Fruit fly (Drosophila melanogaster): Measurements from ENCODE around the gene Spn28Dc.

Gene Spn28Dc

DNA sequence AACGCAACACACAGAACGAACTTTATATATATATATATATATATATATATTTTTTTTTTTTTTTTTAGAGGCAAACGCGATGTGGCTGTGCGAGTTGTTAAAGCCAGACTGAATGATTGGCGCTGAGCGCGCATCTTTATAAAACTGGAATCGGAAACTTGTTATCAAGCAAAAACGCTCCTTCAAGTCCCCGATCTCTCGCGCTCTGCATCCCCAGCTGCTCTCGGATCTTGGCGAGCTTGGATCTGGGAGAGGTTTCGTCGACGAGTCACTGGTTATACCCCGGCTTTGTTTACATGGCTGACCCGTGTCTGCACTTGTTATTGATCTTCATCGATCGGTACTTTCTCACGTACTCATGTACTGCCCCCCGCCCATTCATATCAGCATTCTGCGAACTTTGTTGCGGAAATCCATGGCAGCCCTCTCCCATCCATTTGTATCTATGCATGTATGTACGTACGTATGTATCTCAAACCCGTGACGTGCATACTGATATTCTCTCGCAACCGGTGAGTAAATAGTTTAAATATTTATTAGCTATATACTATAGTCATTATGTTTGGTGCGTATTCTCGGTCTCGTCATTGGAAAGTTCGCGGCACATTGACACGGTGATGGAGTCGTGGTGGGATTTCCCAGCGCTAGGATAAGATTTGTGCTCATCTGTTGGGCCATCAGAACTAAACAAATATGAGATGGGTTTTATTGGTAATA, at the start of gene Spn28Dc:
Spn28Dc (minus strand) TSS at position 51 of the 717 bp plus-strand sequence.
- TF ChIP-seq Hr96 (GFP tag; optimal IDR thresholded peaks at IDR 0.05), result no peak
- peak; percentile 8 for TF ChIP-seq Mnt (GFP tag; optimal IDR thresholded peaks at IDR 0.05)
- peak; percentile 89 for TF ChIP-seq cic (GFP tag; optimal IDR thresholded peaks at IDR 0.05)
- TF ChIP-seq tj (GFP tag; optimal IDR thresholded peaks at IDR 0.05), result peak; percentile 6
- no peak for TF ChIP-seq CG7101 (tag; optimal IDR thresholded peaks at IDR 0.05)
- peak; percentile 48 for TF ChIP-seq Crg-1 (GFP tag; optimal IDR thresholded peaks at IDR 0.05)
- TF ChIP-seq bab1 (GFP tag; optimal IDR thresholded peaks at IDR 0.05), result no peak
- TF ChIP-seq CG12768 (GFP tag; optimal IDR thresholded peaks at IDR 0.05), result peak; percentile 44

DNA sequence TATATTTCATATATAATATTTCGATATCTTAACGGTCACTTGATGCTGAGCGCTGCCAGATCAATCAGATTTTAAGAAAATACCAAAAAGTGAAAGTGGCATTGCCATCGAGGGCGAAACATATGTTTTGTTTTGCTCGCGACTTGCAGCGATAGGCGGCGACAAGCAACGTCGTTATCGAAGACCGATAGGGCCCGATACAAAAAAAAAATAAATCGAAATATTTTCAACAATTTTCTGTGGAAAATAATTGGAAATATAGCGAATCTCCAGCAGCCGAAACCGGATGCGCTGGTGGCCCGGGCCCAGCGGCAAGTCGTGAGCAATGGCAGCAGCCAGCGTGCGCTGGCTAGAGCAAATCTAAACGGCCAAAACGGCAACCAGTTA, 36.3 kb upstream of the Spn28Dc start, which contains the start of gene Megf8:
Megf8 (plus strand) TSS at position 190 of the 387 bp plus-strand sequence.
- no peak for TF ChIP-seq cnc (optimal IDR thresholded peaks at IDR 0.05)

DNA sequence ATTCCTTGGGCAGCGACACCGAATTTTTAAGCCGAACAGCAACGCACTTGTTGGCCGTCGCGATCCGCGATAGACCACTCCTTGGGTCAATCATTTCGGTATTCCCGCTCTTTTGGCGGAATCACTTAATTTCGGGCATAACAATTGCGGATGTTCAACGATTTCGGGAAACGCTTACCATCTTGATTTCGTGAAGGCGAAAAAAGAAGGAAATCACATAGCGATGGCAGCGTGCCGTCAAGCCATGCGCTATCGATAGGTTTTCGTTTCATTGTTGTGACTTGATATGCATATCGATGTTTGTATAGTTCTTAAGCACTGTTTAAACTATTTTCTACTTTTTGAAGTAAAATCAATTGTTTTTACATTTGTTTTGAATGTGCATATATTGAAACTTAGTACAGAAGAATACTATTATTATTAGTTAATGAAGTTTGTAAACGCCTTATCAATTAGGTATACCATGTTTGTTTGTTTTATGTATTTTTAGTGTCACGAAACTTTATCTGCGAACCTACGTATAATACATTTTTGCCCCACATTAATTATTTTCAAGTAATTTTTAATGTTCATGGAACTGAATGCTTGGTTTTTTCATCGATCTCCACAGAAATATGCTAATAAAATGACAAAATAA, 35.8 kb upstream of the Spn28Dc start, which contains the start of gene RpL36A:
RpL36A (minus strand) TSS at position 265 of the 637 bp plus-strand sequence.
- TF ChIP-seq toe (GFP tag; optimal IDR thresholded peaks at IDR 0.05) (no peak), Mnt (GFP tag; optimal IDR thresholded peaks at IDR 0.05) (peak; percentile 7), ovo (GFP tag; optimal IDR thresholded peaks at IDR 0.05) (peak; percentile 41), cnc (optimal IDR thresholded peaks at IDR 0.05) (no peak), CG11617 (GFP tag; optimal IDR thresholded peaks at IDR 0.05) (peak; percentile 65), Crg-1 (GFP tag; optimal IDR thresholded peaks at IDR 0.05) (peak; percentile 35), CG7045 (GFP tag; optimal IDR thresholded peaks at IDR 0.05) (no peak), CG5204 (GFP tag; optimal IDR thresholded peaks at IDR 0.05) (no peak), bab1 (GFP tag; optimal IDR thresholded peaks at IDR 0.05) (peak; percentile 71), CG1620 (GFP tag; optimal IDR thresholded peaks at IDR 0.05) (peak; percentile 70), CG7101 (tag; optimal IDR thresholded peaks at IDR 0.05) (peak; percentile 75), tj (GFP tag; optimal IDR thresholded peaks at IDR 0.05) (peak; percentile 1), pad (GFP tag; optimal IDR thresholded peaks at IDR 0.05) (no peak), Hr96 (GFP tag; optimal IDR thresholded peaks at IDR 0.05) (no peak), cic (GFP tag; optimal IDR thresholded peaks at IDR 0.05) (no peak), CG33017 (tag; optimal IDR thresholded peaks at IDR 0.05) (peak; percentile 40), CG14711 (tag; optimal IDR thresholded peaks at IDR 0.05) (peak; percentile 40)

DNA sequence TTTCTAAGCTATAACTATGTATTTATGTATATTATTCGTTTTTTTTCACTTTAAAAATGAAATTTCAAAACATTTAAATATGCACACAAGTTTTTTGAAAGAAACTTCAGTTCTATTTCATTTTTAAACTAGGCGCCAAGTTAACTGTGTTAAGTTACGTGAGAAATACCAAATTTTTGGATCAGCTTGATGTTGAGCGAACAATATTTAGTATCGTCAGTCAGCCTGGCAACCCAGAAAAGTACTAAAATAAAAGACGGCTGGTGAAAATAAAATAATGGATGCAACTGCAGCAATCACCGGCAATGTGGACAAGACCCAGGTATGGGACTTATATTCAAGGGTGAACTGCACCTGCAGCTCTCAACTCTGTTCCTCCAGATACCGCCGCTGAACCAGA, 33.9 kb upstream of the Spn28Dc start, which contains the start of gene CCDC53:
CCDC53 (plus strand) TSS at position 235 of the 400 bp plus-strand sequence.
- TF ChIP-seq CG14711 (tag; optimal IDR thresholded peaks at IDR 0.05) (peak; percentile 98), kay (GFP tag; ENCODE audit: borderline replicate concordance) (no peak), bab1 (GFP tag; optimal IDR thresholded peaks at IDR 0.05) (peak; percentile 33)

DNA sequence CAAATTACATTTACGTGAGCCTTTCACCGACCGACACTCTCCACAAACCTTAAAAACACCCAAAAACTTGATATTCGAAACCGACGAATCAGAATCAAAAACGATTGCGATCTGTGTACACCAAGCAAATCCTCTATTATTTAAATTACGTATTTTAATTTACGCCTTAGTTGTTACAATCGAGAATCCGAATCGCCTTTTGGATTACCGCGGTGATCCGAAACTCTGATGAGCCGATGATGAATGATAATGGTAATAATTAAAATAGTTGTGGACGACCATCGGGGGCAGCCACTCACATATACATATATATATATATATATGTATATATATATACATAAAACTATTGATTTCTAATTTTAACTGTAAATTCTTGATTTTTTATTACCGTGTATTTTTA, 32.7 kb upstream of the Spn28Dc start, which contains the start of gene CG7367:
CG7367 (minus strand) TSS at position 101 of the 400 bp plus-strand sequence.
- no peak for TF ChIP-seq cnc (optimal IDR thresholded peaks at IDR 0.05)
- no peak for TF ChIP-seq tj (GFP tag; optimal IDR thresholded peaks at IDR 0.05)

DNA sequence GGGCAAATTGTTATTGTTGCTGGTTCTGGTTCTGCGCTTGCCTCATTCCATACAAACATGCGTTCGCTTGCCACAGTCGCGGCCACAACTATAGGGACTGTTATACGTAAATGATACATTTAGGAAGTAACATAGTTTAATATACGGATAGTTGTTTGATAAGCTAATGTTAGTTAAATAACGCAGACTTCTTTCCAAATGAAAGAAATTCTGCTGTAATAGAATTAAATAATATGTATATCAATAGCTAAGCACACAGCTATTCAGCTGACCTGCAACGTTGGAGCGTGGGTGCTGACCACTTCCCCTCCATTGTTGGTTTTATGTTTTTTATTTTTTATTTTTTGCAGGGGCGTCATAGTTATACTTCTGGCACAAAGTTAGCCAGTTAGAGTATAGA, 27.7 kb upstream of the Spn28Dc start:
- TF ChIP-seq CG7045 (GFP tag; optimal IDR thresholded peaks at IDR 0.05), result peak; percentile 69
- TF ChIP-seq CG14711 (tag; optimal IDR thresholded peaks at IDR 0.05), result peak; percentile 53
- TF ChIP-seq Mnt (GFP tag; optimal IDR thresholded peaks at IDR 0.05), result peak; percentile 5
- no peak for TF ChIP-seq cic (GFP tag; optimal IDR thresholded peaks at IDR 0.05)
- peak; percentile 30 for TF ChIP-seq tj (GFP tag; optimal IDR thresholded peaks at IDR 0.05)
- peak; percentile 44 for TF ChIP-seq CG11617 (GFP tag; optimal IDR thresholded peaks at IDR 0.05)
- TF ChIP-seq CG12768 (GFP tag; optimal IDR thresholded peaks at IDR 0.05), result peak; percentile 44
- peak in 1 of 2 experiments; percentile 14 for TF ChIP-seq cnc (optimal IDR thresholded peaks at IDR 0.05)
- TF ChIP-seq CG33017 (tag; optimal IDR thresholded peaks at IDR 0.05), result peak; percentile 75
- no peak for TF ChIP-seq Crg-1 (GFP tag; optimal IDR thresholded peaks at IDR 0.05)
- no peak for TF ChIP-seq CG1620 (GFP tag; optimal IDR thresholded peaks at IDR 0.05)
- peak; percentile 6 for TF ChIP-seq bab1 (GFP tag; optimal IDR thresholded peaks at IDR 0.05)
- no peak for TF ChIP-seq ovo (GFP tag; optimal IDR thresholded peaks at IDR 0.05)
- TF ChIP-seq CG7101 (tag; optimal IDR thresholded peaks at IDR 0.05), result peak; percentile 58
- no peak for TF ChIP-seq Hr96 (GFP tag; optimal IDR thresholded peaks at IDR 0.05)
- peak; percentile 25 for TF ChIP-seq Clk (GFP tag; optimal IDR thresholded peaks at IDR 0.05)
- peak; percentile 51 for TF ChIP-seq pad (GFP tag; optimal IDR thresholded peaks at IDR 0.05)

DNA sequence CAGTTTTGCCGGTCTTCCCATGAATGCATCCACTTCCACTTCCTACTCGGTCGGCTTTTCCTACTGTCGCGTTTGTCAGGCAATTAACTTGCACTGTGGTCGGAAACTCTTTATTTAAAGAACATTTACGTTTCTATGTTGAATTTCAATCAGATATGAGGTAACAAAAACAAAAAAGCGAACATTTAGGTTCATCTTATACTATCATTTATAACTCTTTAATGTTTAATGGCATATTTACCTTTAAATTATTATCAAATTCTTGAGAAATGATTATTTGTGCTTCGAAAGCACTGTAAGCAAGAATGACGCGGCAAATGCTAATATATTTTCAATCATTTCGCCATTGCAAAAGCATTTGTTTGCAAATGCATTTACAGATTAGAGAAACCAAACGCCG, 26.7 kb upstream of the Spn28Dc start:
- TF ChIP-seq bab1 (GFP tag; optimal IDR thresholded peaks at IDR 0.05), result no peak
- TF ChIP-seq CG11617 (GFP tag; optimal IDR thresholded peaks at IDR 0.05), result no peak
- TF ChIP-seq ovo (GFP tag; optimal IDR thresholded peaks at IDR 0.05), result no peak
- no peak for TF ChIP-seq kay (GFP tag; ENCODE audit: borderline replicate concordance)
- peak; percentile 82 for TF ChIP-seq CG33017 (tag; optimal IDR thresholded peaks at IDR 0.05)
- TF ChIP-seq CG7101 (tag; optimal IDR thresholded peaks at IDR 0.05), result peak; percentile 68
- no peak for TF ChIP-seq toe (GFP tag; optimal IDR thresholded peaks at IDR 0.05)
- peak in 1 of 2 experiments; percentile 71 for TF ChIP-seq cnc (optimal IDR thresholded peaks at IDR 0.05)
- peak; percentile 53 for TF ChIP-seq CG12768 (GFP tag; optimal IDR thresholded peaks at IDR 0.05)
- TF ChIP-seq CG14711 (tag; optimal IDR thresholded peaks at IDR 0.05), result peak; percentile 44
- TF ChIP-seq pad (GFP tag; optimal IDR thresholded peaks at IDR 0.05), result no peak
- peak; percentile 24 for TF ChIP-seq tj (GFP tag; optimal IDR thresholded peaks at IDR 0.05)
- no peak for TF ChIP-seq Clk (GFP tag; optimal IDR thresholded peaks at IDR 0.05)
- no peak for TF ChIP-seq CG1620 (GFP tag; optimal IDR thresholded peaks at IDR 0.05)
- no peak for TF ChIP-seq cic (GFP tag; optimal IDR thresholded peaks at IDR 0.05)
- TF ChIP-seq Crg-1 (GFP tag; optimal IDR thresholded peaks at IDR 0.05), result no peak
- TF ChIP-seq CG7045 (GFP tag; optimal IDR thresholded peaks at IDR 0.05), result peak; percentile 18
- no peak for TF ChIP-seq Mnt (GFP tag; optimal IDR thresholded peaks at IDR 0.05)

Data from whole organism, adult.